Fruit fly (Drosophila melanogaster) whole organism, embryonic: Measurements from ENCODE around the gene Crg-1.
"Not testable (repeated sequence)": the region's sequence is repeated elsewhere in the genome, so short reads cannot be mapped to it uniquely, and the experiment has no call there.

Experiments used
- CG11247 ChIP-seq: fragments of 200-800 bp; sonication (Bioruptor generic); IDR thresholded peaks from 2 replicates; pipeline ENCODE4 v1.3.6; 2022; ENCODE audit warnings: missing biosample characterization, missing genetic modification characterization
- CG11723 ChIP-seq: fragments of 200-800 bp; sonication (Bioruptor generic); optimal IDR thresholded peaks from 2 replicates; lab custom pipeline; 2017; ENCODE audit warnings: missing biosample characterization, mild to moderate bottlenecking, missing genetic modification characterization
- CG12391 ChIP-seq: fragments of 200-800 bp; sonication (Bioruptor generic); optimal IDR thresholded peaks from 3 replicates; lab custom pipeline; 2018; ENCODE audit warnings: missing biosample characterization, mild to moderate bottlenecking, missing genetic modification characterization, moderate library complexity
- CG13775 ChIP-seq: fragments of 200-800 bp; sonication (Bioruptor generic); optimal IDR thresholded peaks from 3 replicates; lab custom pipeline; 2017; ENCODE audit warnings: missing biosample characterization, mild to moderate bottlenecking, missing genetic modification characterization
- CG14965 ChIP-seq: fragments of 200-800 bp; sonication (Bioruptor generic); optimal IDR thresholded peaks from 2 replicates; lab custom pipeline; 2016; ENCODE audit warnings: missing biosample characterization, missing genetic modification characterization, borderline replicate concordance
- CG17328 ChIP-seq: fragments of 200-800 bp; sonication (Bioruptor generic); IDR thresholded peaks from 2 replicates; pipeline ENCODE4 v1.3.6; 2022; ENCODE audit warnings: missing biosample characterization, missing genetic modification characterization
- CG2678 ChIP-seq: fragments of 200-800 bp; sonication (Bioruptor generic); optimal IDR thresholded peaks from 3 replicates; lab custom pipeline; 2019; ENCODE audit warnings: missing biosample characterization, mild to moderate bottlenecking, missing genetic modification characterization, moderate library complexity
- CG2889 ChIP-seq: fragments of 200-800 bp; sonication (Bioruptor generic); IDR thresholded peaks from 3 replicates; pipeline ENCODE4 v1.3.6; 2022; ENCODE audit warnings: missing biosample characterization, missing genetic modification characterization
- CG33213 ChIP-seq: fragments of 200-800 bp; sonication (Bioruptor generic); optimal IDR thresholded peaks from 3 replicates; lab custom pipeline; 2016; ENCODE audit warnings: missing biosample characterization, missing genetic modification characterization
- CG3407 ChIP-seq: fragments of 200-800 bp; sonication (Bioruptor generic); optimal IDR thresholded peaks from 2 replicates; lab custom pipeline; 2018; ENCODE audit warnings: missing biosample characterization, mild to moderate bottlenecking, missing genetic modification characterization
- CG4707 ChIP-seq: fragments of 200-800 bp; sonication (Bioruptor generic); optimal IDR thresholded peaks from 2 replicates; lab custom pipeline; 2018; ENCODE audit warnings: missing biosample characterization, mild to moderate bottlenecking, missing genetic modification characterization, moderate library complexity
- CG7839 ChIP-seq: fragments of 200-800 bp; sonication (Bioruptor generic); optimal IDR thresholded peaks from 3 replicates; lab custom pipeline; 2018; ENCODE audit warnings: missing biosample characterization, mild to moderate bottlenecking, missing genetic modification characterization, moderate library complexity
- CG7963 ChIP-seq: fragments of 200-800 bp; sonication (Bioruptor generic); IDR thresholded peaks from 3 replicates; pipeline ENCODE4 v1.3.6; 2022; ENCODE audit warnings: missing biosample characterization, missing genetic modification characterization; ENCODE audit not compliant: partially characterized antibody
- CG8290 ChIP-seq, 3 experiments: fragments of 200-800 bp; sonication (Bioruptor generic); optimal IDR thresholded peaks; 2 replicates each; lab custom pipeline; 2016 to 2019; ENCODE audit warnings: missing biosample characterization in 3 of 3, missing genetic modification characterization in 3 of 3, mild to moderate bottlenecking in 2 of 3, moderate library complexity in 1 of 3
- CG8359 ChIP-seq: fragments of 200-800 bp; sonication (Bioruptor generic); optimal IDR thresholded peaks from 2 replicates; lab custom pipeline; 2017; ENCODE audit warnings: missing biosample characterization, mild to moderate bottlenecking, missing genetic modification characterization, borderline replicate concordance
- CG8388 ChIP-seq: fragments of 200-800 bp; sonication (Bioruptor generic); optimal IDR thresholded peaks from 2 replicates; lab custom pipeline; 2019; ENCODE audit warnings: missing biosample characterization, mild to moderate bottlenecking, missing genetic modification characterization, moderate library complexity
- Dek ChIP-seq: fragments of 200-800 bp; sonication (Bioruptor generic); optimal IDR thresholded peaks from 3 replicates; lab custom pipeline; 2019; ENCODE audit warnings: missing biosample characterization, mild to moderate bottlenecking, missing genetic modification characterization, moderate library complexity
- E2f2 ChIP-seq: fragments of 200-800 bp; sonication (Bioruptor generic); IDR thresholded peaks from 2 replicates; pipeline ENCODE4 v1.3.6; 2022; ENCODE audit warnings: missing biosample characterization, missing genetic modification characterization
- Ets97D ChIP-seq: fragments of 200-800 bp; sonication (Bioruptor generic); optimal IDR thresholded peaks from 3 replicates; lab custom pipeline; 2016; ENCODE audit warnings: missing biosample characterization, missing genetic modification characterization
- Fer3 ChIP-seq: fragments of 200-800 bp; sonication (Bioruptor generic); optimal IDR thresholded peaks from 2 replicates; lab custom pipeline; 2018; ENCODE audit warnings: missing biosample characterization, mild to moderate bottlenecking, missing genetic modification characterization, moderate library complexity
- Hmr ChIP-seq: fragments of 200-800 bp; sonication (Bioruptor generic); optimal IDR thresholded peaks from 3 replicates; lab custom pipeline; 2017; ENCODE audit warnings: mild to moderate bottlenecking, missing biosample characterization, missing genetic modification reagents, missing genetic modification characterization
- Hmx ChIP-seq: fragments of 200-800 bp; sonication (Bioruptor generic); optimal IDR thresholded peaks from 2 replicates; lab custom pipeline; 2016; ENCODE audit warnings: missing biosample characterization, missing genetic modification characterization
- Lpt ChIP-seq: fragments of >200 bp; optimal IDR thresholded peaks from 2 replicates; lab custom pipeline; 2018; ENCODE audit warnings: missing biosample characterization, missing genetic modification characterization
- Mes4 ChIP-seq: fragments of 200-800 bp; sonication (Bioruptor generic); optimal IDR thresholded peaks from 2 replicates; lab custom pipeline; 2016; ENCODE audit warnings: missing biosample characterization, missing genetic modification characterization
- Opbp ChIP-seq: fragments of 200-800 bp; sonication (Bioruptor generic); IDR thresholded peaks from 3 replicates; pipeline ENCODE4 v1.3.6; 2022; ENCODE audit warnings: missing biosample characterization, missing genetic modification characterization; ENCODE audit not compliant: partially characterized antibody
- Spps ChIP-seq: fragments of 200-800 bp; sonication (Bioruptor generic); optimal IDR thresholded peaks from 2 replicates; lab custom pipeline; 2018; ENCODE audit warnings: missing biosample characterization, mild to moderate bottlenecking, missing genetic modification characterization
- br ChIP-seq: fragments of >200 bp; optimal IDR thresholded peaks from 2 replicates; lab custom pipeline; 2017
- chif ChIP-seq, 2 experiments: fragments of 200-800 bp; sonication (Bioruptor generic); optimal IDR thresholded peaks; 3 replicates each; lab custom pipeline; 2016; ENCODE audit warnings: missing biosample characterization in 2 of 2, missing genetic modification characterization in 2 of 2
- chn ChIP-seq: fragments of 200-800 bp; sonication (Bioruptor generic); optimal IDR thresholded peaks from 2 replicates; lab custom pipeline; 2016; ENCODE audit warnings: missing biosample characterization, missing genetic modification characterization
- dimm ChIP-seq: fragments of 200-800 bp; sonication (Bioruptor generic); IDR thresholded peaks from 2 replicates; pipeline ENCODE4 v1.3.6; 2022; ENCODE audit warnings: missing biosample characterization, missing genetic modification characterization
- ems ChIP-seq: fragments of 200-800 bp; sonication (Bioruptor generic); optimal IDR thresholded peaks from 3 replicates; lab custom pipeline; 2016; ENCODE audit warnings: missing biosample characterization, missing genetic modification characterization
- gem ChIP-seq: fragments of 200-800 bp; sonication (Bioruptor generic); optimal IDR thresholded peaks from 2 replicates; lab custom pipeline; 2019; ENCODE audit warnings: missing biosample characterization, mild to moderate bottlenecking, missing genetic modification characterization, moderate library complexity
- gsb ChIP-seq: fragments of 200-800 bp; sonication (Bioruptor generic); IDR thresholded peaks from 2 replicates; pipeline ENCODE4 v1.3.6; 2022; ENCODE audit warnings: missing biosample characterization, missing genetic modification characterization
- her ChIP-seq: fragments of 200-800 bp; sonication (Bioruptor generic); optimal IDR thresholded peaks from 2 replicates; lab custom pipeline; 2016; ENCODE audit warnings: missing biosample characterization, missing genetic modification characterization
- jumu ChIP-seq: fragments of 200-800 bp; sonication (Bioruptor generic); optimal IDR thresholded peaks from 3 replicates; lab custom pipeline; 2016; ENCODE audit warnings: missing biosample characterization, missing genetic modification characterization
- kay ChIP-seq: fragments of 200-800 bp; sonication (Bioruptor generic); optimal IDR thresholded peaks from 2 replicates; lab custom pipeline; 2016; ENCODE audit warnings: missing biosample characterization, missing genetic modification characterization
- ken ChIP-seq: fragments of 200-800 bp; sonication (Bioruptor generic); IDR thresholded peaks from 3 replicates; pipeline ENCODE4 v1.3.6; 2022; ENCODE audit warnings: missing biosample characterization, missing genetic modification characterization
- kni ChIP-seq: fragments of 200-800 bp; sonication (Bioruptor generic); optimal IDR thresholded peaks from 3 replicates; lab custom pipeline; 2017; ENCODE audit warnings: mild to moderate bottlenecking, missing biosample characterization, missing genetic modification reagents, missing genetic modification characterization
- otp ChIP-seq: fragments of 200-800 bp; sonication (Bioruptor generic); IDR thresholded peaks from 3 replicates; pipeline ENCODE4, ENCODE4 v1.3.6; 2022; ENCODE audit warnings: missing biosample characterization, missing genetic modification characterization
- p53 ChIP-seq: fragments of 200-800 bp; sonication (Bioruptor generic); optimal IDR thresholded peaks from 2 replicates; lab custom pipeline; 2016; ENCODE audit warnings: missing biosample characterization, missing genetic modification characterization
- peb ChIP-seq: fragments of 200-800 bp; sonication (Bioruptor generic); IDR thresholded peaks from 2 replicates; pipeline ENCODE4 v1.3.6; 2022; ENCODE audit warnings: missing biosample characterization, missing genetic modification characterization
- run ChIP-seq: fragments of 200-800 bp; sonication (Bioruptor generic); optimal IDR thresholded peaks from 3 replicates; lab custom pipeline; 2018; ENCODE audit warnings: missing biosample characterization, mild to moderate bottlenecking, missing genetic modification characterization
- shn ChIP-seq: fragments of 200-800 bp; sonication (Bioruptor generic); optimal IDR thresholded peaks from 3 replicates; lab custom pipeline; 2016; ENCODE audit warnings: missing biosample characterization, missing genetic modification characterization
- trem ChIP-seq: fragments of 200-800 bp; optimal IDR thresholded peaks from 3 replicates; lab custom pipeline; 2019; ENCODE audit warnings: missing biosample characterization, mild to moderate bottlenecking, missing genetic modification characterization, moderate library complexity
- unpg ChIP-seq: fragments of 200-800 bp; sonication (Bioruptor generic); optimal IDR thresholded peaks from 3 replicates; lab custom pipeline; 2018; ENCODE audit warnings: missing biosample characterization, mild to moderate bottlenecking, missing genetic modification characterization, moderate library complexity
- zen2 ChIP-seq: fragments of 200-800 bp; sonication (Bioruptor generic); IDR thresholded peaks from 3 replicates; pipeline ENCODE4 v1.3.6; 2022; ENCODE audit warnings: missing biosample characterization, missing genetic modification characterization; ENCODE audit not compliant: partially characterized antibody
- zfh1 ChIP-seq: fragments of 200-800 bp; sonication (Bioruptor generic); IDR thresholded peaks from 3 replicates; pipeline ENCODE4 v1.3.6; 2022; ENCODE audit warnings: missing biosample characterization, missing genetic modification characterization

The Crg-1 gene

dm6 chrX:3792923-3793322 is at the start of gene Crg-1:
TSS of gene Crg-1 (plus strand) at chrX:3793223.
- not testable (repeated sequence) for TF ChIP-seq CG4707, Mes4, CG11723 (GFP tag; lab: Kevin White, UChicago)
- TF ChIP-seq, all 482 proteins: peak for 0; not testable (repeated sequence) for 482

DNA sequence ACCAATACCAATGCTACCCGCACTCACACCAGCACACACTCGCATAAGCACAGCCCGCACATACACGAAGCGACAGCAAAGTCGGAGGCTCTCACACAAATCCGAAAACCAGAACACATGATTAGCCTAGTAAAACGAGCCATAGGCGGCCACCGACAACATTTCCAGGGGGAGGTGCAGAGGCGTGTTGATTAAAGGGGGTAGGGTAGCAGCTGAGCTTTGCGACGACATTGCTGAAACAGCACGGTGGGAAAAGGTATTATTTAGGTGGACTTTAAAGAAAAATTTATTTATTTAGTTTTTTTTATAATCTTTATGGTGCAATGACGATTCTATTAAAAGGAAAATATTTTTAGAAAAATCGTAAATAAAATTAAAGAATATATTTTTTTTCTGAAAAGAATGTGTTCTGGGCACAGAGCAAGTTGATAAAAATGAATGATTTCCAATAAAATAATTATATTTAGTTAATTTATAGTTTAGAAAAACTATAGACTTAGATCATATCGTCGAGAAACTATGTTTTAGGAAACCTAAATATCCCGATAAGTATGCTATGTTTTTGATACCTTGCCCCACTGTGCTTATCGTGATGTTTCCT is 49.0 kb upstream of the Crg-1 start:
- TF ChIP-seq CG33213 (GFP tag; lab: Kevin White, UChicago) (no peak), CG3407 (GFP tag; lab: Kevin White, UChicago) (peak; percentile 73), Hmx (no peak), br (no peak), E2f2 (GFP tag; lab: Robert Waterston, UW) (peak; percentile 40; the same call in 1 of the 2 replicates), otp (GFP tag; lab: Robert Waterston, UW) (peak; percentile 48; the same call in 1 of the 3 replicates), CG14965 (no peak), her (GFP tag; lab: Kevin White, UChicago) (no peak), trem (tag; lab: Kevin White, UChicago) (peak; percentile 71), Lpt (no peak), zen2 (GFP tag; lab: Robert Waterston, UW) (no peak), chif (GFP tag; optimal IDR thresholded peaks at IDR 0.05; lab: Kevin White, UChicago) (peak; percentile 11 to 34), CG2889 (peak; percentile 51), CG11247 (GFP tag; lab: Robert Waterston, UW) (peak; percentile 26; the same call in 1 of the 2 replicates), Spps (peak; percentile 74), ken (GFP tag; lab: Robert Waterston, UW) (peak; percentile 36; the same call in 2 of the 3 replicates), CG8290 (GFP tag; optimal IDR thresholded peaks at IDR 0.05; lab: Kevin White, UChicago) (peak; percentile 1), CG8290 (tag; optimal IDR thresholded peaks at IDR 0.05; lab: Kevin White, UChicago) (peak in 1 of 2 experiments; percentile 47), gsb (GFP tag; lab: Robert Waterston, UW) (no peak; the same call in 1 of the 2 replicates), Dek (peak; percentile 88), kay (no peak), p53 (GFP tag; lab: Kevin White, UChicago) (no peak), CG7839 (peak; percentile 92), jumu (GFP tag; lab: Kevin White, UChicago) (no peak), shn (no peak), CG8359 (GFP tag; lab: Kevin White, UChicago) (peak; percentile 46), chn (no peak), unpg (peak; percentile 76), Fer3 (tag; lab: Kevin White, UChicago) (peak; percentile 67), CG2678 (tag; lab: Kevin White, UChicago) (peak; percentile 95), Hmr (GFP tag; lab: Kevin White, UChicago) (peak; percentile 91), dimm (GFP tag; lab: Robert Waterston, UW) (0 out of 2 replicates have a peak, but pooled peaks have one; percentile 30), kni (no peak), CG8388 (GFP tag; lab: Kevin White, UChicago) (peak; percentile 91), run (tag; lab: Kevin White, UChicago) (no peak), Ets97D (GFP tag; lab: Kevin White, UChicago) (no peak), Opbp (GFP tag; lab: Robert Waterston, UW) (no peak), ems (no peak), CG17328 (GFP tag; lab: Robert Waterston, UW) (peak; percentile 64), peb (GFP tag; lab: Robert Waterston, UW) (peak; percentile 63; the same call in 1 of the 2 replicates), zfh1 (peak; percentile 30; the same call in 1 of the 3 replicates), CG12391 (tag; lab: Kevin White, UChicago) (peak; percentile 89), gem (peak; percentile 96), CG13775 (GFP tag; lab: Kevin White, UChicago) (peak; percentile 91), CG7963 (GFP tag; lab: Robert Waterston, UW) (no peak)
